Worm (Caenorhabditis elegans): Measurements from ENCODE around the gene K02H11.9.

DNA sequence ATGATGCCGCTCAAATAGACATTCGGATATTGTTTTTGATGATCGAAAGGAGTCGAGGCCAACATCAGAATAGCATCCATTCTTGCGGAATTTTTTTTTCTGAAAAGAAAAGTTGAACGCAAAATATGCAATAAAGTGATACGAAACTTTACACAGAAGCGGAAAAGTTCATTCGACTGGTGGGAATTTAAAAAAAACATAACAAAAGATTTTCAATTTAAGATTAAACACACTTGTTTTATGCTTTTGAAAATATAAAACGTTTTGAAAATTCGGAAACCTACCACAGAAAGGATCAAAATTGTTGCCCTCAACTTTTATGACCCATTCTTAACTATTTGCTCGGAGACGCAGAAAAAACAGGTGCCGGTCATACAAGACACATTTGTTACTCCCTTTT is at the start of gene K02H11.9:
- TF ChIP-seq him-1 (tag; optimal IDR thresholded peaks at IDR 0.05) (no peak), W03F9.2 (tag; optimal IDR thresholded peaks at IDR 0.05) (no peak)

Measured in whole organism, L4/young adult.